Worm (Caenorhabditis elegans) whole organism, midembryonic: ENCODE results near the gene F26A1.3.

ENCODE experiments used
- T22C8.4 ChIP-seq: fragments of 200-800 bp; sonication (Bioruptor generic); IDR thresholded peaks from 2 replicates; pipeline ENCODE4 v1.3.6; 2022; ENCODE audit warnings: missing genetic modification characterization, missing compliant biosample characterization
- cog-1 ChIP-seq: sonication (generic microtip); optimal IDR thresholded peaks from 2 replicates; lab custom pipeline; 2016; ENCODE audit warnings: missing genetic modification characterization, missing compliant biosample characterization
- flt-1 ChIP-seq: fragments of 200-800 bp; sonication (Bioruptor generic); IDR thresholded peaks from 2 replicates; pipeline ENCODE4 v1.3.6; 2022; ENCODE audit warnings: missing genetic modification characterization, missing compliant biosample characterization
- klf-2 ChIP-seq: fragments of 200-800 bp; sonication (Bioruptor generic); conservative IDR thresholded peaks from 2 replicates; pipeline ENCODE4 v1.3.6; 2022; ENCODE audit warnings: missing genetic modification reagents, missing genetic modification characterization, missing compliant biosample characterization
- med-1 ChIP-seq: sonication (generic microtip); optimal IDR thresholded peaks from 2 replicates; lab custom pipeline; 2017; ENCODE audit warnings: missing genetic modification characterization, mild to moderate bottlenecking, missing compliant biosample characterization, antibody characterized with exemption, missing genetic modification reagents; ENCODE audit not compliant: insufficient read depth
- ref-1 ChIP-seq: fragments of 200-800 bp; sonication (Bioruptor generic); conservative IDR thresholded peaks from 2 replicates; pipeline ENCODE4 v1.3.6; 2022; ENCODE audit warnings: missing genetic modification reagents, missing genetic modification characterization, missing compliant biosample characterization
- tab-1 ChIP-seq: fragments of 200-800 bp; sonication (Bioruptor generic); IDR thresholded peaks from 2 replicates; pipeline ENCODE4 v1.3.6; 2022; ENCODE audit warnings: missing genetic modification characterization, missing compliant biosample characterization
- ztf-23 ChIP-seq: fragments of 200-800 bp; sonication (Bioruptor generic); IDR thresholded peaks from 2 replicates; pipeline ENCODE4 v1.3.6; 2022; ENCODE audit warnings: missing genetic modification reagents, missing genetic modification characterization, missing compliant biosample characterization
- ztf-29 ChIP-seq: fragments of 200-800 bp; sonication (Bioruptor generic); IDR thresholded peaks from 2 replicates; pipeline ENCODE4 v1.3.6; 2022; ENCODE audit warnings: missing genetic modification reagents, missing genetic modification characterization, missing compliant biosample characterization

The F26A1.3 gene

DNA sequence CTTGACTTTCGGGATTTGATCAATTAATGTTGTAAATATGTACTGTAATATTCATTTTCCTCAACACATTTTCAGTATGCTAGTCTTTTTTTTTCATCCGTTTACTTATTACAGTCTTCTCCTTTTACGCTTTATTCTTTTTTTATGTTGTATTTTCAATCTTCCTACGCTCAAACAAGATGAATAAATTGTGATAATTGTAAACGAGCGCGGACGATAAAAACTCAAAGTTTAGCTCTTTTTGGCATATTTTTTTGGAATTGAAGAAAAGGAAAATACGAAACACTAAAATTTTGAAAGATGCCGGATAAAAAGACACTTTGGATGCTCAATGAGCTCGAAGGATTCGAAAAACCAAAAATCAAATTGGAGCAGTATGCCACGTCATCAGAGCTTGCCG is 24.0 kb upstream of the F26A1.3 start, which contains the start of gene metl-5:
TSS of gene metl-5 (plus strand) at position 301 of the 400 bp plus-strand sequence.
- TF ChIP-seq med-1 = no peak
- TF ChIP-seq ref-1 = no peak
- TF ChIP-seq klf-2 (GFP tag; lab: Robert Waterston, UW) = no peak
- no peak for TF ChIP-seq T22C8.4 (GFP tag; lab: Robert Waterston, UW)
- TF ChIP-seq tab-1 = no peak
- TF ChIP-seq flt-1 (GFP tag; lab: Robert Waterston, UW) = no peak
- TF ChIP-seq ztf-23 = no peak
- TF ChIP-seq cog-1 (tag; lab: Kevin White, UChicago) = no peak

DNA sequence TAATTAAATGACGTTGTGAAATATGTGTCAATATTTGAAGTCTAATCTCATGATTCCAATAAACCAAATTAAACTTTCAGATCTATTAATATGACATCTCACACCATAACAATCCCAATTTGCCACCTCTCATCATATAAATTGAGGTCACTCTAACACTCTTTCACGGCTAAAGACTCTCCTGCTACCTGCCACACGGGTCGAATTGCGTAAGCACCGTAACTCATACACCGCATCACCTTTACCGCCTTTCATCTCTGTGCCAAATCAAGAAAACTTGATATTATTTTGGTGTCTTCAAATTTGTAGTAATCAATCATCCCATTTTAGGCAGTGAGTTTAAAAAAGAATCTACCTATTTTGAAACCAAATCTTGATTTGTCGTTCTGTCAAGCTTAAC is 20.4 kb upstream of the F26A1.3 start:
- TF ChIP-seq tab-1 (no peak), cog-1 (tag; lab: Kevin White, UChicago) (no peak), ref-1 (no peak), flt-1 (GFP tag; lab: Robert Waterston, UW) (no peak), med-1 (no peak), klf-2 (GFP tag; lab: Robert Waterston, UW) (no peak), ztf-23 (no peak), T22C8.4 (GFP tag; lab: Robert Waterston, UW) (no peak), ztf-29 (no peak)

DNA sequence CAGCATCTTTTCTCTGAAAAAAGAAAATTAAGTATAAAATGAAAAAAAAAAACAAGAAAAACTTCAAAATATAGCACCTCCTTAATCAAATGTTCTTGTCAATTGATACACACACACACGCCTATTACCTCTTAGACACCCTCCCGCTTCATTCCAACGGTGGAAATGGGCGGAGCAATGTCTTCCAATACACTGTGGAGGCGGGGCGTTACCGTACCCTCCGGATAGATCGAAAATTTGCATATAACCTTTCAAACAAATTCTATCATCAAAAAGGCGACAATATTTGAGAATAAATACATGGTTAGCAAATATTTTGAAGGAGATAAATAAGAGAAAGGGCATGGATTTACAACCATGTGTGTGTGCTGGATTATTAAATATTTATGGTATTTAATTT is 18.6 kb upstream of the F26A1.3 start:
- TF ChIP-seq ref-1 (no peak), cog-1 (tag; lab: Kevin White, UChicago) (no peak), T22C8.4 (GFP tag; lab: Robert Waterston, UW) (no peak), ztf-29 (no peak), tab-1 (no peak), klf-2 (GFP tag; lab: Robert Waterston, UW) (no peak), flt-1 (GFP tag; lab: Robert Waterston, UW) (no peak), med-1 (no peak), ztf-23 (no peak)

DNA sequence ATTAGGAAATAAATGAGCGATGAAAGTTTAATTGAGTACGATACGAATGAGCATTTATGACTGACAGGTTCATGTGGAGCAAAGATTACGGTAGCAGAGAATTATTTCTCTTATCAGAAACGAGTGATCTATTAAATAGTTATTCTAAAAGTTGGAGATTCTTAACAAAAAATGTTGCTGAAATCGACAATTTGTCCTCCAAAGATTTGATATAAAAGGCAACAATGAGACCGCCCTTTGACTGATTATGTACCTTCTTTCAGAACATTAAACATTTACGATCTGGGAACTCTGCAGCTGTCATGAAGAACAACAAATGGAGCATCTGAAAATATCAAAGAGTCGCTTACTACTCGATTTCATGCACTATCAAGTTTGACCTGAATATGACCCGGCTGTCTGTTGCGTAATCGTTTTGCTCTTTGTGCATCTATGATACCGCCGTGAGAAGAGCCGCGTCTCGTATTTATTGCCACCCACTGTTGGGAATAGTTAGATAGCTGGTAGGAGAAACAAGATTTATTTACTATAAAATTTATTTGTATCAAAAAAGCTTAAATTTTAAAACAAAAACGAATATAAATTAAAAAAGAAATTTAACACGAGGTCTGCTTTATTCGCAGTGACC is 17.1 kb upstream of the F26A1.3 start, which contains the start of gene pal-1:
TSS of gene pal-1 (minus strand) at position 51 of the 628 bp plus-strand sequence.
- TF ChIP-seq flt-1 (GFP tag; lab: Robert Waterston, UW) = no peak
- no peak for TF ChIP-seq cog-1 (tag; lab: Kevin White, UChicago)
- TF ChIP-seq klf-2 (GFP tag; lab: Robert Waterston, UW) = no peak
- TF ChIP-seq med-1 = no peak
- no peak for TF ChIP-seq ztf-29
- no peak for TF ChIP-seq ztf-23
- no peak for TF ChIP-seq ref-1
- no peak for TF ChIP-seq tab-1
- no peak for TF ChIP-seq T22C8.4 (GFP tag; lab: Robert Waterston, UW)

DNA sequence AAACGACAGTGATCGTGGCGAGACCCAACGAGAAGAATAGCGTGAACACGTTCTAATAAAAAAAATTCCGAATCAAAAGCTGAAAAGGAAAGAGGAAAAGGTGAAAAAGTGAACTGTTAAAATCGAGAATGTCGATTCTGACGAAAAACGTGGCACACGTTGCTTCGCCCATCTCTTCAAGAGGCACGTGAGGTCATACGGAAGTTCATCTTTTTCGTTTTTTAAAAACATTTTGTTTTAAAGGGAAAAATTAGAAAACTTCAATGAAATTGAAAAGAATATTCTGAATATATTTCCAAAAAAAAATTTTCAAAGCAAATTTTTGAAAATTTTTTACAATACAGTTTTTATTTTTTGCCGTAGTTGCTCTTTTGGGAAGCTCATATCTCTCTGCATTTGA is 15.5 kb upstream of the F26A1.3 start, which contains the start of gene C38D4.7:
TSS of gene C38D4.7 (minus strand) at position 101 of the 400 bp plus-strand sequence.
- TF ChIP-seq flt-1 (GFP tag; lab: Robert Waterston, UW) (no peak), ref-1 (no peak), klf-2 (GFP tag; lab: Robert Waterston, UW) (no peak), ztf-29 (no peak), T22C8.4 (GFP tag; lab: Robert Waterston, UW) (no peak), med-1 (no peak), ztf-23 (no peak), tab-1 (no peak), cog-1 (tag; lab: Kevin White, UChicago) (no peak)

DNA sequence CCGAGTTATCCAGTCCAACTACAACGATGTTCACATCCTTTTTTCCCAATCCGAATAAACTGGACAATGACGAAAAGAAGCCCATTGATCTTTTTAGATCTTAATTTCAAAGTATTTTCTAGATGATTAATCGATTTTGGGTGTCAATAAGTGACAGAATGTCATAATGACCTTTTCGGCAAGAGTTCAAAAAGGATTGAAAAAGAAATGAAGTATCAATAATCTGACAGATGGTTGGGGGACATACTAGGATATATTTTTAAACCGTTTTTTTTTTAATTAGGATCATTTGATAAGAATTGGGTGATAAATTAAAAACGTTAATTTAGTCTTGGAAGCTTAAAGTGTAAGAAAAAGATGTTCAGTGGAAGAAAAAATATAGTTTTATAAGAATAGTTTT is 12.0 kb upstream of the F26A1.3 start, which contains the start of gene arl-6:
TSS of gene arl-6 (minus strand) at position 101 of the 400 bp plus-strand sequence.
- TF ChIP-seq T22C8.4 (GFP tag; lab: Robert Waterston, UW) = no peak
- no peak for TF ChIP-seq klf-2 (GFP tag; lab: Robert Waterston, UW)
- TF ChIP-seq flt-1 (GFP tag; lab: Robert Waterston, UW) = no peak
- no peak for TF ChIP-seq med-1
- no peak for TF ChIP-seq ztf-23
- no peak for TF ChIP-seq ref-1
- TF ChIP-seq tab-1 = no peak
- no peak for TF ChIP-seq ztf-29
- no peak for TF ChIP-seq cog-1 (tag; lab: Kevin White, UChicago)

DNA sequence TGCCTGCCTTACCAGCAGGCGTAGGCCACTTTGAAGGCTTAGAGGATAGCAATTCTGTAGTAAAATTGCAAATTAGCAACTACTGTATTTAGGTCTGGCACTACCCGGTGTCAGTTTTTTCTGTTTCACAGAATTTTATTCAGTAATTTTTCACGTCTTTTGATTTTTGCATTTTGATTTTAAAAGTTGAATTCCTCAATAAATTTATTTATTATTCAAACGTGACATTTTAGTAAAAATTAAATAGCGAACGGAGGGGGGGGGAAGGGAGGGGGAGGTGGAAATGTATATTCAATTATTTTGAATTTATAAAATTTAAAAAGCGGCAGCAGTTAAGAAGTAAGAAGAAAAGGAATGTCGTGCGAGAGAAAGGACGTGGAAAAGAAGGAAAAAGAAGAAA is 9.5 kb upstream of the F26A1.3 start, which contains the start of gene F26A1.4:
TSS of gene F26A1.4 (plus strand) at position 301 of the 400 bp plus-strand sequence.
- TF ChIP-seq T22C8.4 (GFP tag; lab: Robert Waterston, UW) (no peak), cog-1 (tag; lab: Kevin White, UChicago) (no peak), tab-1 (no peak), ztf-23 (no peak), ztf-29 (no peak), ref-1 (no peak), med-1 (no peak), flt-1 (GFP tag; lab: Robert Waterston, UW) (no peak), klf-2 (GFP tag; lab: Robert Waterston, UW) (no peak)

DNA sequence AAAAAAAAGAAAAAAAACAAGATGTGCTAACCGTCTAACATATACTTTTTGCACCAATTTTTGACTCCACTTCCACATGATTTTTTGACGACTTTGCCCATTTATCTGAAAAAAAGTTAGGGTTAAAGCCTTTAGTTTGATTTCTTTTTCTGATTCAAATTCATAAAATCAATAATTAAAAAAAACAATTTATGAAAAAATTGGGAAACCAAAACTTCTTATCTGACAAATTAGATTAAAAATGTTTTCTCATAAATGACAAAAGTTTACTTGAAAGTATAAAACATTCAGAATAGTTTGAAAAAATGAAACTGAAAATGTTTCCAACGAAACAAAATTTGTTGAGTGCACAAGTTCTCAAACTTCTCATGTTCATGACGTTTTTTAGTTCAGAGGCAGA is 6.9 kb upstream of the F26A1.3 start, which contains the start of gene F26A1.7:
TSS of gene F26A1.7 (minus strand) at position 101 of the 400 bp plus-strand sequence.
- TF ChIP-seq cog-1 (tag; lab: Kevin White, UChicago) = no peak
- TF ChIP-seq med-1 = no peak

DNA sequence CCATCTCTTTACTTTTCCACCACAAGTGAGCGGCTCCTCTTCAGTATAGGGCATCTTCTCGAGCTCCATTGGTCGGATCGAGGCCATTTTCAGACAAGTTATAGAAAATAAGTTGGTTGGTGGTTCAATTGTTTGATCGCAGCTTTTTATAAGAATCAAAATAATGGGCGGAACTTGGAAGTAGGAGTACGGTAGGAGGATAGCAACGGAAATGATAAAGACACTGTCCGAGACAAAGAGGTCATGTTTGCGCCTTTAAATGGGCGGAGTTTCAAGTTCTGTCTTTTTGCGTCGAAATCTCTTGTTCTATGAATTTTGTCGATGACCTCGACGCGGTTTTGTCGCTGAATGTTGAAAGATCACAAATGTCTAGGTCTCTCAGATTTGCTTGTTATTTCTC is 4.6 kb upstream of the F26A1.3 start, which contains the start of gene F26A1.8:
TSS of gene F26A1.8 (minus strand) at position 101 of the 400 bp plus-strand sequence.
- TF ChIP-seq med-1 = no peak
- no peak for TF ChIP-seq klf-2 (GFP tag; lab: Robert Waterston, UW)
- TF ChIP-seq flt-1 (GFP tag; lab: Robert Waterston, UW) = no peak
- no peak for TF ChIP-seq T22C8.4 (GFP tag; lab: Robert Waterston, UW)
- no peak for TF ChIP-seq tab-1
- TF ChIP-seq ref-1 = no peak
- no peak for TF ChIP-seq ztf-23
- no peak for TF ChIP-seq cog-1 (tag; lab: Kevin White, UChicago)
- TF ChIP-seq ztf-29 = no peak

DNA sequence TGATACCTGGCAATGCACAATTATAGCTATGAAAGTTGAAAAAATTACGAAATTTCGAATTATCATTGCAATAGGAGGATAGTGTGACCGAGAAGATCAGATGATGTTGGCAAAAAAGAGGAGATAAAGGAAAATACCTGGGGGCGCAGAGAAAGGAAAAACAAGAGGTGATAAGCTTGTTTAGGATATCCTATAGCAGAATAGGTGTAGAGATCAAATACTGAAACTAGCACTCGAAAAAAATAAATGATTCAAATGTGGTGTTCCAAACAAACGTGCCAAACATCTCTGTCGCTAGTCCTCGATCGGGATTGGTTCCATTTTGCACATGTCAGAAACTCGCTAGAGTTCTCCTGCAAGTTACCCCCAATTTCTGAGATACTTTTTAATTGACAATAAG is 2.7 kb downstream of the F26A1.3 start, which contains the start of gene F26A1.9:
TSS of gene F26A1.9 (minus strand) at position 101 of the 400 bp plus-strand sequence.
- no peak for TF ChIP-seq tab-1
- no peak for TF ChIP-seq ref-1
